Worm (Caenorhabditis elegans) whole organism, late embryonic: ENCODE data around the gene C28D4.10.

Experiments used
- ceh-6 ChIP-seq: fragments of 200-800 bp; sonication (Bioruptor generic); optimal IDR thresholded peaks from 2 replicates; lab custom pipeline; 2018; ENCODE audit warnings: mild to moderate bottlenecking, missing genetic modification characterization, missing compliant biosample characterization
- dmd-4 ChIP-seq: sonication (generic microtip); optimal IDR thresholded peaks from 2 replicates; lab custom pipeline; 2016; ENCODE audit warnings: borderline replicate concordance, missing genetic modification characterization, missing compliant biosample characterization
- fkh-10 ChIP-seq: fragments of 150-350 bp; optimal IDR thresholded peaks from 2 replicates; lab custom pipeline; 2014; ENCODE audit warnings: missing biosample characterization, missing genetic modification reagents, missing genetic modification characterization
- hlh-8 ChIP-seq: sonication (generic microtip); optimal IDR thresholded peaks from 2 replicates; lab custom pipeline; 2016; ENCODE audit warnings: missing genotype, missing genetic modification characterization, missing compliant biosample characterization
- lin-11 ChIP-seq: fragments of 200-800 bp; sonication (Bioruptor generic); optimal IDR thresholded peaks from 2 replicates; lab custom pipeline; 2018; ENCODE audit warnings: mild to moderate bottlenecking, missing genetic modification characterization, missing compliant biosample characterization
- unc-86 ChIP-seq: sonication (generic microtip); optimal IDR thresholded peaks from 2 replicates; lab custom pipeline; 2016; ENCODE audit warnings: missing genetic modification characterization, missing compliant biosample characterization

ce11 chrIV:9712782-9713181 lies 25.5 kb upstream of the C28D4.10 start, which contains the start of gene K01H12.4:
- TF ChIP-seq lin-11 (tag; lab: Kevin White, UChicago) (no peak), hlh-8 (tag; lab: Kevin White, UChicago) (no peak), unc-86 (tag; lab: Kevin White, UChicago) (no peak), fkh-10 (GFP tag; lab: Kevin White, UChicago) (no peak), ceh-6 (GFP tag; lab: Kevin White, UChicago) (no peak), dmd-4 (tag; lab: Kevin White, UChicago) (no peak)
